Worm (Caenorhabditis elegans) whole organism, early embryonic: Measurements from ENCODE around the gene F36D4.4.

Experiments used
- B0310.2 ChIP-seq: sonication (generic microtip); optimal IDR thresholded peaks from 2 replicates; lab custom pipeline; 2016; ENCODE audit warnings: mild to moderate bottlenecking, missing genetic modification characterization, missing compliant biosample characterization
- F13C5.2 ChIP-seq: sonication (generic microtip); optimal IDR thresholded peaks from 2 replicates; lab custom pipeline; 2017; ENCODE audit warnings: mild to moderate bottlenecking, missing genetic modification characterization, inconsistent platforms, missing compliant biosample characterization
- aly-1 ChIP-seq: sonication (generic microtip); optimal IDR thresholded peaks from 2 replicates; lab custom pipeline; 2016; ENCODE audit warnings: missing genetic modification characterization, missing compliant biosample characterization
- ama-1 ChIP-seq: fragments of 150-350 bp; optimal IDR thresholded peaks from 2 replicates; lab custom pipeline; 2014
- ceh-13 ChIP-seq: fragments of 200-800 bp; sonication (Bioruptor generic); optimal IDR thresholded peaks from 2 replicates; lab custom pipeline; 2018; ENCODE audit warnings: mild to moderate bottlenecking, missing genetic modification characterization, missing compliant biosample characterization
- ceh-36 ChIP-seq: sonication (generic microtip); optimal IDR thresholded peaks from 2 replicates; lab custom pipeline; 2016; ENCODE audit warnings: missing genetic modification characterization, inconsistent platforms, missing compliant biosample characterization
- ets-7 ChIP-seq: sonication (generic microtip); optimal IDR thresholded peaks from 2 replicates; lab custom pipeline; 2016; ENCODE audit warnings: missing genotype, missing genetic modification characterization, missing compliant biosample characterization
- flt-1 ChIP-seq: fragments of 200-800 bp; sonication (Bioruptor generic); IDR thresholded peaks from 2 replicates; pipeline ENCODE4 v1.3.6; 2022; ENCODE audit warnings: missing genetic modification characterization, missing compliant biosample characterization
- hmbx-1 ChIP-seq: sonication (generic microtip); optimal IDR thresholded peaks from 2 replicates; lab custom pipeline; 2016; ENCODE audit warnings: mild to moderate bottlenecking, missing genetic modification characterization, missing compliant biosample characterization
- hmg-4 ChIP-seq: fragments of 200-800 bp; sonication (Bioruptor generic); optimal IDR thresholded peaks from 2 replicates; lab custom pipeline; 2018; ENCODE audit warnings: mild to moderate bottlenecking, missing genetic modification characterization, missing compliant biosample characterization
- hnd-1 ChIP-seq: sonication (generic microtip); optimal IDR thresholded peaks from 2 replicates; lab custom pipeline; 2016; ENCODE audit warnings: missing genetic modification characterization, missing compliant biosample characterization
- pes-1 ChIP-seq: fragments of 200-800 bp; sonication (Bioruptor generic); IDR thresholded peaks from 2 replicates; pipeline ENCODE4 v1.3.6; 2022; ENCODE audit warnings: missing genetic modification reagents, missing genetic modification characterization, missing compliant biosample characterization
- scrt-1 ChIP-seq: fragments of 200-800 bp; sonication (Bioruptor generic); IDR thresholded peaks from 2 replicates; pipeline ENCODE4 v1.3.6; 2022; ENCODE audit warnings: missing genetic modification characterization, missing compliant biosample characterization
- sea-1 ChIP-seq: fragments of 200-800 bp; sonication (Bioruptor generic); conservative IDR thresholded peaks from 2 replicates; pipeline ENCODE4 v1.3.6; 2022; ENCODE audit warnings: missing genetic modification characterization, missing compliant biosample characterization
- tbx-11 ChIP-seq: fragments of 200-800 bp; sonication (Bioruptor generic); IDR thresholded peaks from 2 replicates; pipeline ENCODE4 v1.3.6; 2022; ENCODE audit warnings: missing genetic modification characterization, missing compliant biosample characterization
- tbx-37 ChIP-seq: fragments of 200-800 bp; sonication (Bioruptor generic); conservative IDR thresholded peaks from 2 replicates; pipeline ENCODE4 v1.3.6; 2022; ENCODE audit warnings: missing genetic modification reagents, missing genetic modification characterization, missing compliant biosample characterization
- tra-4 ChIP-seq: sonication (generic microtip); optimal IDR thresholded peaks from 2 replicates; lab custom pipeline; 2017; ENCODE audit warnings: missing genetic modification characterization, missing compliant biosample characterization

Gene F36D4.4

ce11 chrV:9394938-9395639 lies 19.3 kb downstream of the F36D4.4 start:
- no peak for TF ChIP-seq ceh-13 (GFP tag; lab: Kevin White, UChicago)
- no peak for TF ChIP-seq hmbx-1 (tag; lab: Kevin White, UChicago)
- no peak for TF ChIP-seq scrt-1 (GFP tag; lab: Robert Waterston, UW)
- TF ChIP-seq hnd-1 (tag; lab: Kevin White, UChicago): no peak
- TF ChIP-seq F13C5.2 (tag; lab: Kevin White, UChicago): no peak
- no peak for TF ChIP-seq tra-4 (tag; lab: Kevin White, UChicago)
- no peak for TF ChIP-seq ceh-36 (tag; lab: Kevin White, UChicago)
- no peak for TF ChIP-seq hmg-4 (GFP tag; lab: Kevin White, UChicago)
- no peak for TF ChIP-seq tbx-37 (GFP tag; lab: Robert Waterston, UW)
- TF ChIP-seq B0310.2 (tag; lab: Kevin White, UChicago): no peak
- TF ChIP-seq ama-1 (lab: Kevin White, UChicago): no peak
- no peak for TF ChIP-seq aly-1 (tag; lab: Kevin White, UChicago)
- no peak for TF ChIP-seq ets-7 (tag; lab: Kevin White, UChicago)
- TF ChIP-seq sea-1 (GFP tag; lab: Robert Waterston, UW): no peak
- TF ChIP-seq tbx-11: no peak
- no peak for TF ChIP-seq flt-1 (GFP tag; lab: Robert Waterston, UW)
- no peak for TF ChIP-seq pes-1 (GFP tag; lab: Robert Waterston, UW)

ce11 chrV:9391959-9392358 lies 22.5 kb downstream of the F36D4.4 start:
- TF ChIP-seq ama-1 (lab: Kevin White, UChicago) (no peak), ets-7 (tag; lab: Kevin White, UChicago) (no peak), ceh-36 (tag; lab: Kevin White, UChicago) (no peak), hmg-4 (GFP tag; lab: Kevin White, UChicago) (no peak), ceh-13 (GFP tag; lab: Kevin White, UChicago) (no peak)

- TF ChIP-seq pes-1 (GFP tag; lab: Robert Waterston, UW) (no peak), tra-4 (tag; lab: Kevin White, UChicago) (no peak), B0310.2 (tag; lab: Kevin White, UChicago) (no peak), hnd-1 (tag; lab: Kevin White, UChicago) (no peak), scrt-1 (GFP tag; lab: Robert Waterston, UW) (no peak), flt-1 (GFP tag; lab: Robert Waterston, UW) (no peak), tbx-37 (GFP tag; lab: Robert Waterston, UW) (no peak), ceh-36 (tag; lab: Kevin White, UChicago) (no peak), hmbx-1 (tag; lab: Kevin White, UChicago) (no peak), ets-7 (tag; lab: Kevin White, UChicago) (no peak), aly-1 (tag; lab: Kevin White, UChicago) (no peak), hmg-4 (GFP tag; lab: Kevin White, UChicago) (no peak), ceh-13 (GFP tag; lab: Kevin White, UChicago) (no peak), tbx-11 (no peak)
These were observed 28.3 kb downstream of the F36D4.4 start, which contains the start of gene hum-2 for ce11 chrV:9386143-9386542. hum-2 (plus strand) TSS chrV:9386175.

- no peak for TF ChIP-seq hmg-4 (GFP tag; lab: Kevin White, UChicago)
These were observed 29.5 kb downstream of the F36D4.4 start for ce11 chrV:9384949-9385348.

DNA sequence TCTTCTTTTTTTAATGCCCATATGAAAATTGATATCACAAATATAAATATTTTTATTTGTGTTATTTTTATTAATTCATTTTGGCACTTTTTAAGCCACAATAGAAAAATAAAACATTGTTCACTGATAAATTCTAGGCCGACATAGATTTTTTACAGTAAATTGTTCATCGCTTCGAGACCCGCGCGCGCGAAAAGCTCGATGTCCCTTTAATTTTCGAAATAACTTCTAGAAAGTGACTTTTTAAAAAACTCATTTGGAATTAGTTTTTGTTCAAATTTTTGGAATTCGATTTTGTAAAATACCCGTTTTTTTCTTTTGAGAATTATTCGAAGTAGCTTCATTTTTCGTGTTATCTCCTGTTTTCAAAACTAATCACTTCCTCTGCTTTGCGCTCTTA lies 30.1 kb downstream of the F36D4.4 start:
- TF ChIP-seq scrt-1 (GFP tag; lab: Robert Waterston, UW) (no peak), hnd-1 (tag; lab: Kevin White, UChicago) (no peak), ceh-36 (tag; lab: Kevin White, UChicago) (no peak)

DNA sequence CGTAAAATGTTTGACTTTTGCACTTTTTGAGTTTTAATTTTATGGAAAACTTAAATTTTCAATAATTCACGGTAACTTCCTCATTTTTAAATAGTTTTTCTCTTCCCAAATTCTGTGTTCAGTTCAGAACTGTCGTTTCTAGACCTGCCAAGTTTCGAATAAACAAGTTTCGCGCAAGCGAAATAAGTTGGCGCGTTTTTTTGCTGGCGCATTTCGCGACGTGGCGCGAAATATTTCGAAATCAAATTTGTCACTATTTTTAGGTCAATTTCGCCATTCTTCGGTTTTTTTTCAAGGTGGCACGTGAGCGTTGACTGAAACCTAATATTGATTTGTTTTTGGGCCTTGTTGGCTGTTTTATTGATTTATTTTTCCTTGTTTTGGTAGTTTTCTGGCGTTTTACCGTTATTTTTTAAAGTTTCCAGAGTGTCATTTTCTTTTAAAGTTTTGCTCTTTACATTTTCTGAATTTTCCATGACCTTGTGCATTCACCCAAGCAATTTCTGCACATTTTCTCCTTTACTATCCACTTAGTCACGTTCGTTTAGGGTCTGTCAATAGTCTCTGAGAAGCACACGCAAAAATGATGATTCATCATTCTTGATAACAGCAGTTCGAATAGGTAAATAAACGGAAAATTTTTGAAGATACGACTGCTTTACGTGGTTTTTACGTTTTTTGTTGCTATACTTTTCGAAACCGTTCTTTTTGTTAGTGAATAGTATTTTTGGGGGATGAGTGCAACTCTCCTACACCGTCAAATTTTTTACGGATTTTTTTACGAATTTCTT lies 31.7 kb downstream of the F36D4.4 start:
- no peak for TF ChIP-seq aly-1 (tag; lab: Kevin White, UChicago)
- TF ChIP-seq ets-7 (tag; lab: Kevin White, UChicago): no peak
- TF ChIP-seq B0310.2 (tag; lab: Kevin White, UChicago): no peak
- no peak for TF ChIP-seq tbx-11
- TF ChIP-seq scrt-1 (GFP tag; lab: Robert Waterston, UW): no peak

ce11 chrV:9381846-9382363 lies 32.5 kb downstream of the F36D4.4 start, which contains the start of gene E02C12.12:
E02C12.12 (minus strand) TSS chrV:9382313.
- TF ChIP-seq ceh-13 (GFP tag; lab: Kevin White, UChicago) (no peak), hmbx-1 (tag; lab: Kevin White, UChicago) (no peak), hnd-1 (tag; lab: Kevin White, UChicago) (no peak), tbx-37 (GFP tag; lab: Robert Waterston, UW) (no peak), pes-1 (GFP tag; lab: Robert Waterston, UW) (no peak), scrt-1 (GFP tag; lab: Robert Waterston, UW) (no peak), tra-4 (tag; lab: Kevin White, UChicago) (no peak), flt-1 (GFP tag; lab: Robert Waterston, UW) (no peak), tbx-11 (no peak), B0310.2 (tag; lab: Kevin White, UChicago) (no peak), F13C5.2 (tag; lab: Kevin White, UChicago) (no peak), ceh-36 (tag; lab: Kevin White, UChicago) (no peak), sea-1 (GFP tag; lab: Robert Waterston, UW) (no peak), ets-7 (tag; lab: Kevin White, UChicago) (no peak), ama-1 (lab: Kevin White, UChicago) (no peak), hmg-4 (GFP tag; lab: Kevin White, UChicago) (no peak), aly-1 (tag; lab: Kevin White, UChicago) (no peak)
